Fruit fly (Drosophila melanogaster) whole organism, prepupa: ENCODE measurements around the gene CG33631.

ENCODE experiments used
- Blimp-1 ChIP-seq: fragments of 200-800 bp; sonication (Bioruptor generic); optimal IDR thresholded peaks from 3 replicates; lab custom pipeline; 2017; ENCODE audit warnings: missing biosample characterization, missing genetic modification characterization, mild to moderate bottlenecking, moderate library complexity, missing genetic modification reagents
- CG11294 ChIP-seq: fragments of 200-800 bp; sonication (Bioruptor generic); IDR thresholded peaks from 2 replicates; pipeline ENCODE4 v1.3.6; 2022; ENCODE audit warnings: missing biosample characterization, missing genetic modification characterization
- CG11762 ChIP-seq: fragments of 200-800 bp; sonication (Bioruptor generic); optimal IDR thresholded peaks from 3 replicates; lab custom pipeline; 2016; ENCODE audit warnings: missing biosample characterization, missing genetic modification characterization; ENCODE audit not compliant: insufficient read depth
- CG11902 ChIP-seq: fragments of 200-800 bp; sonication (Bioruptor generic); optimal IDR thresholded peaks from 3 replicates; lab custom pipeline; 2016; ENCODE audit warnings: missing biosample characterization, missing genetic modification characterization
- CG1621 ChIP-seq: fragments of 200-800 bp; sonication (Bioruptor generic); optimal IDR thresholded peaks from 3 replicates; lab custom pipeline; 2018; ENCODE audit warnings: missing biosample characterization, mild to moderate bottlenecking, missing genetic modification characterization
- CG3032 ChIP-seq: fragments of 200-800 bp; optimal IDR thresholded peaks from 2 replicates; lab custom pipeline; 2019; ENCODE audit warnings: missing biosample characterization, mild to moderate bottlenecking, missing genetic modification characterization, moderate library complexity
- CG31627 ChIP-seq: fragments of 200-800 bp; sonication (Bioruptor generic); optimal IDR thresholded peaks from 3 replicates; lab custom pipeline; 2016; ENCODE audit warnings: missing biosample characterization, missing genetic modification characterization
- CG32006 ChIP-seq: fragments of 200-800 bp; sonication (Bioruptor generic); optimal IDR thresholded peaks from 3 replicates; lab custom pipeline; 2017; ENCODE audit warnings: missing biosample characterization, mild to moderate bottlenecking, missing genetic modification characterization
- CG34406 ChIP-seq: fragments of 200-800 bp; sonication (Bioruptor generic); optimal IDR thresholded peaks from 3 replicates; lab custom pipeline; 2016; ENCODE audit warnings: missing biosample characterization, missing genetic modification characterization
- CG3919 ChIP-seq: fragments of 200-800 bp; sonication (Bioruptor generic); optimal IDR thresholded peaks from 3 replicates; lab custom pipeline; 2016; ENCODE audit warnings: missing biosample characterization, missing genetic modification characterization
- CG4318 ChIP-seq: fragments of 200-800 bp; sonication (Bioruptor generic); optimal IDR thresholded peaks from 3 replicates; lab custom pipeline; 2017; ENCODE audit warnings: missing biosample characterization, mild to moderate bottlenecking, missing genetic modification characterization
- CG6163 ChIP-seq: fragments of 200-800 bp; sonication (Bioruptor generic); IDR thresholded peaks from 3 replicates; pipeline ENCODE4 v1.3.6; 2022; ENCODE audit warnings: missing biosample characterization, missing genetic modification characterization
- CG6276 ChIP-seq: fragments of 200-800 bp; sonication (Bioruptor generic); optimal IDR thresholded peaks from 2 replicates; lab custom pipeline; 2017; ENCODE audit warnings: missing biosample characterization, mild to moderate bottlenecking, missing genetic modification characterization
- CG6808 ChIP-seq: fragments of 200-800 bp; sonication (Bioruptor generic); optimal IDR thresholded peaks from 3 replicates; lab custom pipeline; 2017; ENCODE audit warnings: missing biosample characterization, missing genetic modification characterization, mild to moderate bottlenecking, moderate library complexity, missing genetic modification reagents
- CG6854 ChIP-seq: fragments of 200-800 bp; sonication (Bioruptor generic); optimal IDR thresholded peaks from 2 replicates; lab custom pipeline; 2017; ENCODE audit warnings: missing biosample characterization, mild to moderate bottlenecking, missing genetic modification characterization
- CG7368 ChIP-seq: fragments of 200-800 bp; sonication (Bioruptor generic); optimal IDR thresholded peaks from 3 replicates; lab custom pipeline; 2016; ENCODE audit warnings: missing biosample characterization, missing genetic modification characterization
- CG8119 ChIP-seq: fragments of 200-800 bp; sonication (Bioruptor generic); IDR thresholded peaks from 3 replicates; pipeline ENCODE4 v1.3.6; 2022; ENCODE audit warnings: missing biosample characterization, missing genetic modification characterization
- CG8319 ChIP-seq: fragments of 200-800 bp; sonication (Bioruptor generic); optimal IDR thresholded peaks from 3 replicates; lab custom pipeline; 2016; ENCODE audit warnings: missing biosample characterization, missing genetic modification characterization
- CG8632 ChIP-seq: fragments of 200-800 bp; sonication (Bioruptor generic); optimal IDR thresholded peaks from 3 replicates; lab custom pipeline; 2016; ENCODE audit warnings: missing biosample characterization, missing genetic modification characterization
- CG9139 ChIP-seq: fragments of 200-800 bp; sonication (Bioruptor generic); optimal IDR thresholded peaks from 3 replicates; lab custom pipeline; 2017; ENCODE audit warnings: missing biosample characterization, mild to moderate bottlenecking, missing genetic modification characterization
- Eip78C ChIP-seq: fragments of 200-800 bp; sonication (Bioruptor generic); peaks from one replicate; lab custom pipeline; 2016; ENCODE audit warnings: missing biosample characterization, missing genetic modification characterization
- Eip93F ChIP-seq: fragments of 200-800 bp; sonication (Bioruptor generic); optimal IDR thresholded peaks from 2 replicates; lab custom pipeline; 2016; ENCODE audit warnings: missing biosample characterization, mild to moderate bottlenecking, missing genetic modification characterization
- Ets21C ChIP-seq: fragments of 200-800 bp; sonication (Bioruptor generic); optimal IDR thresholded peaks from 3 replicates; lab custom pipeline; 2016; ENCODE audit warnings: missing biosample characterization, missing genetic modification characterization
- Ets96B ChIP-seq: fragments of 200-800 bp; optimal IDR thresholded peaks from 2 replicates; lab custom pipeline; 2019; ENCODE audit warnings: missing biosample characterization, mild to moderate bottlenecking, missing genetic modification characterization, moderate library complexity
- Gug ChIP-seq: fragments of 200-800 bp; sonication (Bioruptor generic); IDR thresholded peaks from 2 replicates; pipeline ENCODE4 v1.3.6; 2022; ENCODE audit warnings: missing biosample characterization, missing genetic modification characterization
- Hr38 ChIP-seq: sonication (Bioruptor generic); optimal IDR thresholded peaks from 2 replicates; lab custom pipeline; 2016; ENCODE audit warnings: missing biosample characterization, missing genetic modification characterization
- Hr39 ChIP-seq: fragments of 200-800 bp; sonication (Bioruptor generic); optimal IDR thresholded peaks from 2 replicates; lab custom pipeline; 2016; ENCODE audit warnings: missing biosample characterization, missing genetic modification characterization
- Hr4 ChIP-seq: fragments of 200-800 bp; sonication (Bioruptor generic); optimal IDR thresholded peaks from 3 replicates; lab custom pipeline; 2016; ENCODE audit warnings: missing biosample characterization, missing genetic modification characterization
- Met ChIP-seq: fragments of 200-800 bp; sonication (Bioruptor generic); optimal IDR thresholded peaks from 3 replicates; lab custom pipeline; 2016; ENCODE audit warnings: missing biosample characterization, missing genetic modification characterization
- OdsH ChIP-seq: fragments of 200-800 bp; sonication (Bioruptor generic); optimal IDR thresholded peaks from 3 replicates; lab custom pipeline; 2016; ENCODE audit warnings: missing biosample characterization, missing genetic modification characterization
- Sox102F ChIP-seq: fragments of 200-800 bp; sonication (Bioruptor generic); optimal IDR thresholded peaks from 2 replicates; lab custom pipeline; 2016; ENCODE audit warnings: missing biosample characterization, mild to moderate bottlenecking, missing genetic modification characterization
- Sox14 ChIP-seq: fragments of 200-800 bp; sonication (Bioruptor generic); optimal IDR thresholded peaks from 3 replicates; lab custom pipeline; 2016; ENCODE audit warnings: missing biosample characterization, missing genetic modification characterization
- Sox15 ChIP-seq: fragments of 200-800 bp; sonication (Bioruptor generic); optimal IDR thresholded peaks from 3 replicates; lab custom pipeline; 2016; ENCODE audit warnings: missing biosample characterization, missing genetic modification characterization
- acj6 ChIP-seq: fragments of 200-800 bp; sonication (Bioruptor generic); optimal IDR thresholded peaks from 3 replicates; lab custom pipeline; 2016; ENCODE audit warnings: missing biosample characterization, missing genetic modification characterization
- cyc ChIP-seq: fragments of 200-800 bp; sonication (Bioruptor generic); optimal IDR thresholded peaks from 3 replicates; lab custom pipeline; 2016; ENCODE audit warnings: missing biosample characterization, missing genetic modification characterization
- dac ChIP-seq: fragments of 200-800 bp; sonication (Bioruptor generic); optimal IDR thresholded peaks from 2 replicates; lab custom pipeline; 2017; ENCODE audit warnings: missing biosample characterization, mild to moderate bottlenecking, missing genetic modification characterization
- dsx ChIP-seq: fragments of 200-800 bp; optimal IDR thresholded peaks from 3 replicates; lab custom pipeline; 2019; ENCODE audit warnings: missing biosample characterization, mild to moderate bottlenecking, missing genetic modification characterization, moderate library complexity; ENCODE audit not compliant: poor library complexity, severe bottlenecking
- esn ChIP-seq: fragments of 200-800 bp; sonication (Bioruptor generic); optimal IDR thresholded peaks from 2 replicates; lab custom pipeline; 2016; ENCODE audit warnings: missing biosample characterization, mild to moderate bottlenecking, missing genetic modification characterization, moderate library complexity
- fd59A ChIP-seq: fragments of 200-800 bp; sonication (Bioruptor generic); optimal IDR thresholded peaks from 2 replicates; lab custom pipeline; 2017; ENCODE audit warnings: missing biosample characterization, mild to moderate bottlenecking, missing genetic modification characterization, missing genetic modification reagents
- fd85E ChIP-seq: fragments of 200-800 bp; sonication (Bioruptor generic); optimal IDR thresholded peaks from 3 replicates; lab custom pipeline; 2016; ENCODE audit warnings: missing biosample characterization, missing genetic modification characterization
- fkh ChIP-seq: fragments of 200-800 bp; sonication (Bioruptor generic); optimal IDR thresholded peaks from 3 replicates; lab custom pipeline; 2017; ENCODE audit warnings: missing biosample characterization, mild to moderate bottlenecking, missing genetic modification characterization, moderate library complexity
- lz ChIP-seq: fragments of 200-800 bp; sonication (Bioruptor generic); optimal IDR thresholded peaks from 3 replicates; lab custom pipeline; 2016; ENCODE audit warnings: missing biosample characterization, missing genetic modification characterization
- net ChIP-seq: fragments of 200-800 bp; sonication (Bioruptor generic); optimal IDR thresholded peaks from 3 replicates; lab custom pipeline; 2016; ENCODE audit warnings: missing biosample characterization, missing genetic modification characterization
- pdm3 ChIP-seq: fragments of 200-800 bp; sonication (Bioruptor generic); optimal IDR thresholded peaks from 3 replicates; lab custom pipeline; 2016; ENCODE audit warnings: missing biosample characterization, missing genetic modification characterization
- salr ChIP-seq, 2 experiments: fragments of 200-800 bp; sonication (Bioruptor generic); optimal IDR thresholded peaks; 3 replicates each; lab custom pipeline; 2016 to 2018; ENCODE audit warnings: missing biosample characterization in 2 of 2, missing genetic modification characterization in 2 of 2, mild to moderate bottlenecking in 1 of 2
- spab ChIP-seq: fragments of 200-800 bp; sonication (Bioruptor generic); optimal IDR thresholded peaks from 2 replicates; lab custom pipeline; 2017; ENCODE audit warnings: missing biosample characterization, mild to moderate bottlenecking, missing genetic modification characterization, missing genetic modification reagents
- svp ChIP-seq: fragments of 200-800 bp; sonication (Bioruptor generic); peaks from one replicate; lab custom pipeline; 2016; ENCODE audit warnings: missing biosample characterization, missing genetic modification characterization
- topi ChIP-seq: fragments of 200-800 bp; sonication (Bioruptor generic); optimal IDR thresholded peaks from 3 replicates; lab custom pipeline; 2016; ENCODE audit warnings: missing biosample characterization, missing genetic modification characterization
- vri ChIP-seq: fragments of 200-800 bp; sonication (Bioruptor generic); optimal IDR thresholded peaks from 3 replicates; lab custom pipeline; 2016; ENCODE audit warnings: missing biosample characterization, mild to moderate bottlenecking, missing genetic modification characterization

The CG33631 gene

DNA sequence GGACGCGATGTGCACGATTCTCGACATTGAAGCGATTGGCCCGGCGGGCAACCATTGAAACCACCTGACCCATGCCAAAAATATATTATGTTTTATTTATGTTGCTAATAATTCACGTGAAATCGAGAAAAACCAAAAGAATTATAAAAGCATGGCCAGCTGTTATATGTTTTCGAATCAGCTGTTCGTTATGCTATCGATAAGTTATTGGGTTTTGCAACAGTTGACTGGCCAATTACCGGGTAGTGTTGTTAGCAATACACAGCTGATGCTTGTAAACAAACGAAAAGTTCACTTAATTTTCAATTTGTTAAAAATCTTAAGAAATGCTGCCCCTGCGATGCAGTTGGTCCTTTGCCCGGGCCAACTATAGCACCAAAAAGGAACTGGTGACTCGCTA is 18.5 kb upstream of the CG33631 start, which contains the start of the genes CG11722 and mtTFB2 (continued):
- peak; percentile 48 for TF ChIP-seq Eip78C (GFP tag; lab: Kevin White, UChicago)
- TF ChIP-seq, all 60 proteins: peak for 6

DNA sequence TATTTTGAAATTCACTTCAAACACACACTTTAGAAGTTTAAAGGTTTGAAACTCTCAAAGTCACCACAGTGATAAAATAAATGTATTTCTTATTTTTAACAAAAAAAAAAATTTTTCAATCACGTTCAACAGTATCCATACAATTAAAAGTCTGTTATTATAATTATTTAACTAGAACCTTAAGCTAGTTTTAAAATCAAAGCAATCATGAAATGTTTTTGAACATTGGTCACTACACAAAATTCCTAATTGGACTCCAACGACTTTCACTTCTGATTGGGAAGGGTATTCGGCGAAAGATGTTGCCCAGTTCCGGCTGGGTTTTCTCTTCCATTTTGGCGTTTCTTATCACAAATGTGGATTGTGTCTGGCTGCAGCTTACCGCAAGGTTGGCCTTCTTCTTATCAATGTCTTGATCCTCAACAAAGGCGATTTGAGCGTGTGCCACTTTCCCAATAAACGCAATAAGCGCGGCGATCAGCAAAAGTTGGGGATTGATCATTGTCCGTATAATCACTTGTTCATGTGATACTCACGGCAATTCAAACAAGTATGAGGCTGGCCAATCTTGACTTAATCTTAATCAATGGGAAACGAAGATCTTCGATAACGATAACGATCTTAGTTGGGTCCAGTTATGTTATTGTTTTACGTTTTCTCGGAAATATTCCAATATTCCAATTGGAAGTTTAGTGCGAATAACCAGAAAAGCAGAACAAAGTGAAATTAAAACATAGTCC is 15.6 kb upstream of the CG33631 start:
- peak; percentile 39 for TF ChIP-seq CG6808 (GFP tag; lab: Kevin White, UChicago)
- peak; percentile 69 for TF ChIP-seq acj6 (GFP tag; lab: Kevin White, UChicago)
- peak; percentile 95 for TF ChIP-seq svp (GFP tag; lab: Kevin White, UChicago)
- no peak for TF ChIP-seq CG9139 (GFP tag; lab: Kevin White, UChicago)
- TF ChIP-seq CG8319 (GFP tag; lab: Kevin White, UChicago) = peak; percentile 59
- TF ChIP-seq CG34406 (GFP tag; lab: Kevin White, UChicago) = peak; percentile 75
- no peak for TF ChIP-seq CG6276 (GFP tag; lab: Kevin White, UChicago)
- TF ChIP-seq Ets21C (GFP tag; lab: Kevin White, UChicago) = peak; percentile 64
- peak; percentile 75 for TF ChIP-seq lz (GFP tag; lab: Kevin White, UChicago)
- no peak for TF ChIP-seq Gug (GFP tag; lab: Robert Waterston, UW)
- peak; percentile 65 for TF ChIP-seq net (GFP tag; lab: Kevin White, UChicago)
- TF ChIP-seq dac = peak; percentile 5
- TF ChIP-seq CG11762 (GFP tag; lab: Kevin White, UChicago) = peak; percentile 62
- no peak for TF ChIP-seq Met (GFP tag; lab: Kevin White, UChicago)
- peak in 1 of 2 experiments; percentile 60 for TF ChIP-seq salr (GFP tag; optimal IDR thresholded peaks at IDR 0.05; lab: Kevin White, UChicago)
- TF ChIP-seq spab (GFP tag; lab: Kevin White, UChicago) = no peak
- TF ChIP-seq CG6163 = no peak
- TF ChIP-seq Sox102F (GFP tag; lab: Kevin White, UChicago) = peak; percentile 83
- TF ChIP-seq fd59A (GFP tag; lab: Kevin White, UChicago) = peak; percentile 28
- TF ChIP-seq Hr39 (GFP tag; lab: Kevin White, UChicago) = peak; percentile 65
- peak; percentile 69; the same call in 2 of the 3 replicates for TF ChIP-seq CG8119 (GFP tag; lab: Robert Waterston, UW)
- TF ChIP-seq CG8632 (GFP tag; lab: Kevin White, UChicago) = peak; percentile 62
- peak; percentile 85 for TF ChIP-seq esn
- peak; percentile 16 for TF ChIP-seq dsx (GFP tag; lab: Kevin White, UChicago)
- TF ChIP-seq Eip93F = peak; percentile 51
- no peak for TF ChIP-seq Hr38 (GFP tag; lab: Kevin White, UChicago)
- no peak for TF ChIP-seq fd85E
- TF ChIP-seq OdsH (GFP tag; lab: Kevin White, UChicago) = peak; percentile 75
- no peak for TF ChIP-seq CG11294 (GFP tag; lab: Robert Waterston, UW)
- TF ChIP-seq CG7368 = peak; percentile 29
- TF ChIP-seq Sox14 = peak; percentile 72
- TF ChIP-seq Blimp-1 = peak; percentile 47
- no peak for TF ChIP-seq CG4318
- TF ChIP-seq fkh (GFP tag; lab: Kevin White, UChicago) = no peak
- TF ChIP-seq CG6854 (GFP tag; lab: Kevin White, UChicago) = peak; percentile 17
- peak; percentile 47 for TF ChIP-seq cyc (GFP tag; lab: Kevin White, UChicago)
- TF ChIP-seq CG32006 (GFP tag; lab: Kevin White, UChicago) = peak; percentile 87
- peak; percentile 77 for TF ChIP-seq topi (GFP tag; lab: Kevin White, UChicago)
- no peak for TF ChIP-seq CG11902 (GFP tag; lab: Kevin White, UChicago)
- peak; percentile 59 for TF ChIP-seq CG3032 (tag; lab: Kevin White, UChicago)
- TF ChIP-seq Hr4 = peak; percentile 77
- TF ChIP-seq vri (GFP tag; lab: Kevin White, UChicago) = peak; percentile 63
- TF ChIP-seq CG31627 (GFP tag; lab: Kevin White, UChicago) = peak; percentile 57
- peak; percentile 41 for TF ChIP-seq Ets96B
- peak; percentile 57 for TF ChIP-seq Sox15 (GFP tag; lab: Kevin White, UChicago)
- no peak for TF ChIP-seq CG1621 (tag; lab: Kevin White, UChicago)
- peak; percentile 64 for TF ChIP-seq CG3919
- TF ChIP-seq pdm3 (GFP tag; lab: Kevin White, UChicago) = no peak
